Worm (Caenorhabditis elegans): ENCODE measurements around the gene C54C6.11.

DNA sequence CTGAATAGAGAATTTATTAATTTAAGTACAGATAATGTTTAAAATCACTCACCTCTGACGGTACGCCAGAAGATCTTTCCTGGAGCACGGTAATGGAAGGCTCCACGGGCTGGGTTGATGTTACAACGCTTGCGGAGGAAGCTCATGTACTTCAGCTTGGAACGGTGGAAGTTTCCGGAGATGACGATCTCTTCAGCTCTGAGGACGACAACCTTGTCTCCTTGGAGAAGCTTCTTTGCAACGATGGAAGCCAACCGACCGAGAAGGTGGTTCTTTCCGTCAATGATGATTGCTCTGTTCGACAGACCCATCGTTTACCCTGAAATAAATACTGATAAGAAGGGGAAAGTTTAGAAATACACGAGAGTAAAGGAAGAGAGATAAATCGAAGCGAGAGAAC lies 44.8 kb upstream of the C54C6.11 start, which contains the start of gene rpl-16:
- TF ChIP-seq ama-1 (optimal IDR thresholded peaks at IDR 0.05) (no peak), sea-1 (GFP tag; conservative IDR thresholded peaks at IDR 0.05) (no peak), tbx-37 (GFP tag; conservative IDR thresholded peaks at IDR 0.05) (no peak), scrt-1 (GFP tag; IDR thresholded peaks at IDR 0.05) (no peak), ceh-13 (GFP tag; optimal IDR thresholded peaks at IDR 0.05) (no peak)

Data from whole organism, early embryonic.